Fruit fly (Drosophila melanogaster) whole organism, adult: ENCODE results near the gene CG32413.

ENCODE experiments used
- CG11617 ChIP-seq: fragments of 200-800 bp; sonication (Bioruptor generic); optimal IDR thresholded peaks from 2 replicates; lab custom pipeline; 2017; ENCODE audit warnings: mild to moderate bottlenecking, missing biosample characterization, missing genetic modification reagents, missing genetic modification characterization
- CG12768 ChIP-seq: fragments of 200-800 bp; sonication (Bioruptor generic); optimal IDR thresholded peaks from 2 replicates; lab custom pipeline; 2017; ENCODE audit warnings: missing biosample characterization, missing genetic modification characterization, mild to moderate bottlenecking, moderate library complexity, missing genetic modification reagents
- CG14711 ChIP-seq: fragments of 200-800 bp; sonication (Bioruptor generic); optimal IDR thresholded peaks from 2 replicates; lab custom pipeline; 2018; ENCODE audit warnings: missing biosample characterization, mild to moderate bottlenecking, missing genetic modification characterization, moderate library complexity
- CG1620 ChIP-seq: fragments of 200-800 bp; sonication (Bioruptor generic); optimal IDR thresholded peaks from 2 replicates; lab custom pipeline; 2016; ENCODE audit warnings: missing biosample characterization, missing genetic modification characterization
- CG33017 ChIP-seq: fragments of 200-800 bp; sonication (Bioruptor generic); optimal IDR thresholded peaks from 2 replicates; lab custom pipeline; 2018; ENCODE audit warnings: missing biosample characterization, mild to moderate bottlenecking, missing genetic modification characterization, moderate library complexity
- CG5204 ChIP-seq: fragments of 200-800 bp; sonication (Bioruptor generic); optimal IDR thresholded peaks from 2 replicates; lab custom pipeline; 2016; ENCODE audit warnings: missing biosample characterization, missing genetic modification characterization
- CG7045 ChIP-seq: fragments of 200-800 bp; sonication (Bioruptor generic); optimal IDR thresholded peaks from 2 replicates; lab custom pipeline; 2017; ENCODE audit warnings: missing biosample characterization, mild to moderate bottlenecking, missing genetic modification characterization
- CG7101 ChIP-seq: fragments of 200-800 bp; sonication (Bioruptor generic); optimal IDR thresholded peaks from 2 replicates; lab custom pipeline; 2018; ENCODE audit warnings: missing biosample characterization, mild to moderate bottlenecking, missing genetic modification characterization, moderate library complexity
- Clk ChIP-seq: fragments of 200-800 bp; sonication (Bioruptor generic); optimal IDR thresholded peaks from 2 replicates; lab custom pipeline; 2017; ENCODE audit warnings: missing biosample characterization, missing genetic modification characterization
- Crg-1 ChIP-seq: fragments of 200-800 bp; sonication (Bioruptor generic); optimal IDR thresholded peaks from 2 replicates; lab custom pipeline; 2016; ENCODE audit warnings: missing biosample characterization, missing genetic modification characterization
- Hr96 ChIP-seq: fragments of 200-800 bp; sonication (Bioruptor generic); optimal IDR thresholded peaks from 2 replicates; lab custom pipeline; 2016; ENCODE audit warnings: missing biosample characterization, missing genetic modification characterization
- Mnt ChIP-seq: fragments of 200-800 bp; sonication (Bioruptor generic); optimal IDR thresholded peaks from 2 replicates; lab custom pipeline; 2016; ENCODE audit warnings: missing biosample characterization, mild to moderate bottlenecking, missing genetic modification characterization
- bab1 ChIP-seq: fragments of 200-800 bp; sonication (Bioruptor generic); optimal IDR thresholded peaks from 3 replicates; lab custom pipeline; 2019; ENCODE audit warnings: missing biosample characterization, mild to moderate bottlenecking, missing genetic modification characterization, moderate library complexity
- cic ChIP-seq: fragments of 200-800 bp; sonication (Bioruptor generic); optimal IDR thresholded peaks from 2 replicates; lab custom pipeline; 2017; ENCODE audit warnings: missing biosample characterization, mild to moderate bottlenecking, missing genetic modification characterization, moderate library complexity
- cnc ChIP-seq, 2 experiments: fragments of >200 bp; optimal IDR thresholded peaks; 2 replicates each; lab custom pipeline; 2017
- kay ChIP-seq: fragments of 200-800 bp; sonication (Bioruptor generic); peaks from one replicate; lab custom pipeline; 2016; ENCODE audit warnings: missing biosample characterization, missing genetic modification characterization, borderline replicate concordance
- ovo ChIP-seq: fragments of 200-800 bp; sonication (Bioruptor generic); optimal IDR thresholded peaks from 2 replicates; lab custom pipeline; 2016; ENCODE audit warnings: missing biosample characterization, missing genetic modification characterization
- pad ChIP-seq: fragments of 200-800 bp; sonication (Bioruptor generic); optimal IDR thresholded peaks from 3 replicates; lab custom pipeline; 2017; ENCODE audit warnings: missing biosample characterization, missing genetic modification characterization, mild to moderate bottlenecking, moderate library complexity, missing genetic modification reagents
- tj ChIP-seq: fragments of 200-800 bp; sonication (Bioruptor generic); optimal IDR thresholded peaks from 3 replicates; lab custom pipeline; 2017; ENCODE audit warnings: missing biosample characterization, mild to moderate bottlenecking, missing genetic modification characterization, moderate library complexity
- toe ChIP-seq: fragments of 200-800 bp; sonication (Bioruptor generic); optimal IDR thresholded peaks from 2 replicates; lab custom pipeline; 2016; ENCODE audit warnings: missing biosample characterization, missing genetic modification characterization

The CG32413 gene

DNA sequence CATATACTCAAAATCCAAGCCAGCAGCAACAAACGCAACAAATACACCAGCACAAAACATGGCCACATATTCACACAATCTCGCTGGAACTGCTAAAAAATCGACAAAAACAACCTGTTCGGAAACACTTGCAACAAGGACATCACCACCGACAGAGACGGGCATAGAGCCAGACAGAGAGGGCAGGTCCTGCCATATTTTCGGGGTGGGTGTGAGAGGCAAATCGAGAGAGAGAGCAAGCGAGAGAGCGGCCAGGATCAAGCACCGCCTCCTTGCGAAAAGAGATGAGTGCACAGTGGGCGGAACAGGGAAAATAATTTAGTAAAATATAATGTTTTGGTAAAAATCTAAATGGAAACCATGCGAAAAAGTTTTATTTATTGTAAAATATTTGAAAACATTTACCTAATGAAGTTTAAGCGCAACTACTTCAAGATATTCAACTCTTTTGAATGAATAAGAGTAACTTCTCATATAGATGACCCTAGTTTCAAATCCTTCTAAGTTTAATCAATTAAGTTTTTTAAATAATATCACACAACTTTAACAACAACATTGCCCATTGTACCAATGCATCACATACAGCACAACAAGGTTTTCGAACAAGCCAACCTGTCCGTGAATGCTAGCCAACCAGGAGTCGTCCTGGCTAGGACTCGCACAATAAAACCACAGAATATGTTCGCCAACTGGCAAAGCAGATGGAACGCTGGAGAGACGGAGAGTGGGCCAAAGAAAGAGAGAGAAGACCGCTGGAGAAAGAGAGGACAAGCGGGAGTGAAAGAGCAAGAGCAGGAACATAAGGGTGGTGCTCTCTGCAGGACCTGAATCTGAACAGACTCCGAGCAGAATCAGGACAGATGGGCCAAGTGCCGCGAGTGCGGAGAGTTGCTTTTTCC, 22.3 kb downstream of the CG32413 start:
- TF ChIP-seq Mnt (no peak), CG7045 (GFP tag; lab: Kevin White, UChicago) (no peak), pad (no peak), CG14711 (tag; lab: Kevin White, UChicago) (no peak), Crg-1 (GFP tag; lab: Kevin White, UChicago) (no peak), CG33017 (tag; lab: Kevin White, UChicago) (no peak), CG11617 (GFP tag; lab: Kevin White, UChicago) (no peak), CG5204 (GFP tag; lab: Kevin White, UChicago) (no peak), CG7101 (tag; lab: Kevin White, UChicago) (no peak), Hr96 (GFP tag; lab: Kevin White, UChicago) (no peak)

dm6 chr3L:5878734-5879291, 25.0 kb downstream of the CG32413 start:
- TF ChIP-seq pad (no peak), Clk (GFP tag; lab: Kevin White, UChicago) (no peak), cnc (optimal IDR thresholded peaks at IDR 0.05; lab: Kevin White, UChicago) (no peak), Crg-1 (GFP tag; lab: Kevin White, UChicago) (no peak), kay (no peak), CG14711 (tag; lab: Kevin White, UChicago) (no peak), ovo (GFP tag; lab: Kevin White, UChicago) (no peak), tj (GFP tag; lab: Kevin White, UChicago) (no peak), CG1620 (GFP tag; lab: Kevin White, UChicago) (no peak), cic (GFP tag; lab: Kevin White, UChicago) (no peak), CG12768 (GFP tag; lab: Kevin White, UChicago) (no peak), CG7045 (GFP tag; lab: Kevin White, UChicago) (no peak), Mnt (no peak), CG5204 (GFP tag; lab: Kevin White, UChicago) (no peak), CG33017 (tag; lab: Kevin White, UChicago) (no peak), CG11617 (GFP tag; lab: Kevin White, UChicago) (no peak)

DNA sequence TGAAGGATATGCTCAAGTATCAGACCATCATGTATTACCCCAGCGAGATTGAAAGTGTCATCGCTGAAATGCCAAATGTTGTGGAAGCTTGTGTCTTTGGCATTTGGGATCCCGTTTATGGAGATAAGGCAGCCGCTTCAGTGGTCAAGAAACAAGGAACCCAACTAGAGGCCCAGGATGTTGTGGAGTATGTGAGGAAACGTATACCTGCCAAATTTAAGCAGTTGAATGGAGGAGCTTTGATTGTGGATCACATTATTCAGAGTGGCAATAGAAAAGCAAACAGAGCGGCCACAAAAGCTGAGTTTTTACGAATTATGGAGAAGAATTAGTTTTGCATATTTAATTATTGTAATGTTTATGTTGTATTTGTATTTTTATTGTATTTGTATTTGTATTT, 30.8 kb downstream of the CG32413 start, which contains the start of gene CG18586:
Gene CG18586, plus strand, starts transcription at position 301 of the 400 bp plus-strand sequence.
- TF ChIP-seq CG33017 (tag; lab: Kevin White, UChicago), result no peak
- no peak for TF ChIP-seq Clk (GFP tag; lab: Kevin White, UChicago)
- no peak for TF ChIP-seq cnc (optimal IDR thresholded peaks at IDR 0.05; lab: Kevin White, UChicago)
- no peak for TF ChIP-seq toe

dm6 chr3L:5871201-5871600, 32.7 kb downstream of the CG32413 start, which contains the start of gene CG5568:
Gene CG5568, plus strand, starts transcription at chr3L:5871501.
- TF ChIP-seq Hr96 (GFP tag; lab: Kevin White, UChicago) (no peak), CG11617 (GFP tag; lab: Kevin White, UChicago) (no peak), CG5204 (GFP tag; lab: Kevin White, UChicago) (no peak), CG12768 (GFP tag; lab: Kevin White, UChicago) (no peak), cnc (optimal IDR thresholded peaks at IDR 0.05; lab: Kevin White, UChicago) (no peak), CG33017 (tag; lab: Kevin White, UChicago) (no peak), CG7045 (GFP tag; lab: Kevin White, UChicago) (no peak), bab1 (GFP tag; lab: Kevin White, UChicago) (no peak), Mnt (no peak), cic (GFP tag; lab: Kevin White, UChicago) (no peak), Clk (GFP tag; lab: Kevin White, UChicago) (no peak), Crg-1 (GFP tag; lab: Kevin White, UChicago) (no peak)

DNA sequence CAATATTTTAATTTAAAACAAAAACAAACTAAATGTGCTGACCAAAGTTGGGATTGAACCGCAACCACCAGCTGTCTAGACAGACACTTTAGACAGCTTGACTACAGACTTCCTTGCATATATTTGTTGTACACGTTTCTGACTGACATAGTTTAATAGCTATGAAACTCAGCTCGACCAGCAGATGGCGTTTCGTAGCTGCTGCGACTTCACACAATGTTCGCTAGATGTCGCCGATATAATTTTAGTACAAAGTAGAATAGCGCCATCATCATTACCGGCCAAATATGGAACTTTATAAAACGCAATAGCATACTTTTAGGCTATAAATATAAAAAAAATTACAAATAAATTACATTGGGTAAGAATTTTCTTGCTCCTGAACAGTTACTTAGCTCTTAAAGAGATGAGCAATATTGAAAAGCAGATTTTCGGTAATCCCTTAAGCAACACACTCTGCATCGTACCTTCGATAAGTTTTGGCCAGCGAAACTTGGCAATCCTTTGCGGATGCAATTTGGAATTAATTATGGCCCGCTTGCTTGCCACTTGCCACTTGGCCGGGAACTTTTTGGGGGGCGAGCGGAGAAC, 34.1 kb downstream of the CG32413 start:
- TF ChIP-seq CG7045 (GFP tag; lab: Kevin White, UChicago) (peak; percentile 40), CG5204 (GFP tag; lab: Kevin White, UChicago) (peak; percentile 20), CG11617 (GFP tag; lab: Kevin White, UChicago) (no peak), Hr96 (GFP tag; lab: Kevin White, UChicago) (peak; percentile 70), pad (peak; percentile 58), CG7101 (tag; lab: Kevin White, UChicago) (peak; percentile 45), toe (peak; percentile 70), CG1620 (GFP tag; lab: Kevin White, UChicago) (peak; percentile 24), ovo (GFP tag; lab: Kevin White, UChicago) (no peak), Crg-1 (GFP tag; lab: Kevin White, UChicago) (peak; percentile 36), bab1 (GFP tag; lab: Kevin White, UChicago) (peak; percentile 83), Mnt (no peak), kay (no peak), Clk (GFP tag; lab: Kevin White, UChicago) (no peak), CG14711 (tag; lab: Kevin White, UChicago) (peak; percentile 42)
